Worm (Caenorhabditis elegans) whole organism, L1 larva: Measurements from ENCODE around the gene basl-1.

Experiments
- C16A3.4 ChIP-seq: fragments of 150-350 bp; optimal IDR thresholded peaks from 2 replicates; lab custom pipeline; 2014; ENCODE audit warnings: missing biosample characterization, missing genetic modification characterization
- F16B12.6 ChIP-seq: fragments of 150-350 bp; optimal IDR thresholded peaks from 2 replicates; lab custom pipeline; 2014; ENCODE audit warnings: missing biosample characterization, missing genetic modification characterization
- Y116A8C.19 ChIP-seq: sonication (generic microtip); optimal IDR thresholded peaks from 2 replicates; lab custom pipeline; 2016; ENCODE audit warnings: missing compliant biosample characterization, missing genetic modification characterization, borderline replicate concordance
- aha-1 ChIP-seq: fragments of 150-350 bp; optimal IDR thresholded peaks from 2 replicates; lab custom pipeline; 2014; ENCODE audit warnings: missing biosample characterization, missing genetic modification characterization
- aly-2 ChIP-seq: fragments of 150-350 bp; optimal IDR thresholded peaks from 2 replicates; lab custom pipeline; 2014; ENCODE audit warnings: missing biosample characterization, missing genetic modification characterization
- ceh-8 ChIP-seq: fragments of 200-800 bp; sonication (Bioruptor generic); optimal IDR thresholded peaks from 2 replicates; lab custom pipeline; 2018; ENCODE audit warnings: mild to moderate bottlenecking, missing genetic modification characterization, moderate library complexity, missing compliant biosample characterization
- ceh-82 ChIP-seq, 3 experiments: fragments of 150-350 bp in 1 of 3; sonication (generic microtip) in 2 of 3; optimal IDR thresholded peaks; 2 replicates each; lab custom pipeline; 2014 to 2017; ENCODE audit warnings: missing biosample characterization in 3 of 3, missing genetic modification characterization in 3 of 3
- ceh-88 ChIP-seq: fragments of 200-800 bp; sonication (Bioruptor generic); IDR thresholded peaks from 2 replicates; pipeline ENCODE4 v1.3.6; 2022; ENCODE audit warnings: missing genetic modification characterization, missing compliant biosample characterization
- ceh-90 ChIP-seq: sonication (generic microtip); optimal IDR thresholded peaks from 2 replicates; lab custom pipeline; 2016; ENCODE audit warnings: missing genetic modification characterization, missing compliant biosample characterization
- ces-1 ChIP-seq: fragments of 150-350 bp; optimal IDR thresholded peaks from 2 replicates; lab custom pipeline; 2014; ENCODE audit warnings: missing biosample characterization, missing genetic modification reagents, missing genetic modification characterization
- efl-1 ChIP-seq, 4 experiments: fragments of 150-350 bp; optimal IDR thresholded peaks in 3 of 4; peaks in 1 of 4; 1 replicate in 1 of 4; 2 replicates in 3 of 4; lab custom pipeline; 2014; ENCODE audit warnings: missing biosample characterization in 2 of 4, missing genetic modification characterization in 2 of 4, missing genetic modification reagents in 2 of 4
- egl-13 ChIP-seq: sonication (generic microtip); optimal IDR thresholded peaks from 2 replicates; lab custom pipeline; 2016; ENCODE audit warnings: missing genotype, missing genetic modification reagents, missing genetic modification characterization, missing compliant biosample characterization
- egl-27 ChIP-seq, 2 experiments: fragments of 150-350 bp in 1 of 2; sonication (generic microtip); optimal IDR thresholded peaks; 3 replicates each; lab custom pipeline; 2017 to 2018; ENCODE audit warnings: missing biosample characterization in 2 of 2, missing genetic modification characterization in 2 of 2, missing genetic modification reagents in 2 of 2
- elt-2 ChIP-seq: sonication (generic microtip); optimal IDR thresholded peaks from 2 replicates; lab custom pipeline; 2016; ENCODE audit warnings: missing genetic modification characterization, mild to moderate bottlenecking, inconsistent platforms, missing compliant biosample characterization, missing genetic modification reagents
- ets-5 ChIP-seq: fragments of 200-800 bp; sonication (Bioruptor generic); IDR thresholded peaks from 2 replicates; pipeline ENCODE4 v1.3.6; 2022; ENCODE audit warnings: missing genetic modification characterization, missing compliant biosample characterization
- fkh-8 ChIP-seq: sonication (generic microtip); optimal IDR thresholded peaks from 2 replicates; lab custom pipeline; 2016; ENCODE audit warnings: mild to moderate bottlenecking, missing genetic modification characterization, missing compliant biosample characterization
- hlh-17 ChIP-seq: fragments of 200-800 bp; sonication (Bioruptor generic); optimal IDR thresholded peaks from 2 replicates; lab custom pipeline; 2018; ENCODE audit warnings: missing genetic modification characterization, mild to moderate bottlenecking, missing compliant biosample characterization, moderate library complexity, borderline replicate concordance
- isw-1 ChIP-seq: fragments of 200-800 bp; sonication (Bioruptor generic); IDR thresholded peaks from 2 replicates; pipeline ENCODE4 v1.3.6; 2022; ENCODE audit warnings: missing genetic modification characterization, missing compliant biosample characterization
- jun-1 ChIP-seq: fragments of 150-350 bp; optimal IDR thresholded peaks from 2 replicates; lab custom pipeline; 2014; ENCODE audit warnings: missing biosample characterization, missing genetic modification reagents, missing genetic modification characterization
- lin-13 ChIP-seq: fragments of 150-350 bp; optimal IDR thresholded peaks from 2 replicates; lab custom pipeline; 2014; ENCODE audit warnings: missing biosample characterization, missing genetic modification reagents, missing genetic modification characterization
- lin-14 ChIP-seq: fragments of 200-800 bp; sonication (Bioruptor generic); optimal IDR thresholded peaks from 2 replicates; lab custom pipeline; 2018; ENCODE audit warnings: mild to moderate bottlenecking, missing genetic modification characterization, moderate library complexity, missing compliant biosample characterization
- lir-3 ChIP-seq: sonication (generic microtip); optimal IDR thresholded peaks from 2 replicates; lab custom pipeline; 2016; ENCODE audit warnings: mild to moderate bottlenecking, missing genetic modification characterization, moderate library complexity, missing compliant biosample characterization; ENCODE audit not compliant: poor library complexity
- lsy-2 ChIP-seq, 2 experiments: fragments of 150-350 bp; optimal IDR thresholded peaks; 2 replicates each; lab custom pipeline; 2014; ENCODE audit warnings: missing biosample characterization in 2 of 2, missing genetic modification characterization in 2 of 2
- mab-9 ChIP-seq: fragments of 200-800 bp; sonication (Bioruptor generic); IDR thresholded peaks from 2 replicates; pipeline ENCODE4 v1.3.6; 2022; ENCODE audit warnings: missing genetic modification reagents, missing genetic modification characterization, missing compliant biosample characterization
- mdl-1 ChIP-seq, 2 experiments: fragments of 150-350 bp; optimal IDR thresholded peaks; 2 replicates each; lab custom pipeline; 2014 to 2017; ENCODE audit warnings: missing biosample characterization in 2 of 2, missing genetic modification characterization in 2 of 2, inconsistent platforms in 1 of 2
- mep-1 ChIP-seq: fragments of 150-350 bp; optimal IDR thresholded peaks from 2 replicates; lab custom pipeline; 2014; ENCODE audit warnings: missing biosample characterization, missing genetic modification characterization
- nhr-11 ChIP-seq: fragments of 150-350 bp; optimal IDR thresholded peaks from 2 replicates; lab custom pipeline; 2014; ENCODE audit warnings: missing biosample characterization, missing genetic modification characterization
- nhr-19 ChIP-seq: fragments of 200-800 bp; sonication (Bioruptor generic); conservative IDR thresholded peaks from 2 replicates; pipeline ENCODE4 v1.3.6; 2022; ENCODE audit warnings: missing genetic modification characterization, missing compliant biosample characterization
- nhr-20 ChIP-seq: sonication (generic microtip); optimal IDR thresholded peaks from 2 replicates; lab custom pipeline; 2016; ENCODE audit warnings: mild to moderate bottlenecking, missing genetic modification characterization, missing compliant biosample characterization
- nhr-237 ChIP-seq: fragments of 150-350 bp; optimal IDR thresholded peaks from 2 replicates; lab custom pipeline; 2014; ENCODE audit warnings: missing biosample characterization, missing genetic modification characterization
- nhr-47 ChIP-seq: sonication (generic microtip); optimal IDR thresholded peaks from 2 replicates; lab custom pipeline; 2016; ENCODE audit warnings: mild to moderate bottlenecking, missing genetic modification characterization, moderate library complexity, missing compliant biosample characterization
- nhr-71 ChIP-seq: sonication (generic microtip); optimal IDR thresholded peaks from 2 replicates; lab custom pipeline; 2016; ENCODE audit warnings: mild to moderate bottlenecking, missing genetic modification characterization, moderate library complexity, missing compliant biosample characterization
- nhr-76 ChIP-seq: sonication (generic microtip); optimal IDR thresholded peaks from 2 replicates; lab custom pipeline; 2017; ENCODE audit warnings: missing biosample characterization, missing genetic modification characterization
- nhr-84 ChIP-seq: sonication (generic microtip); optimal IDR thresholded peaks from 2 replicates; lab custom pipeline; 2017; ENCODE audit warnings: missing biosample characterization, missing genetic modification characterization
- nhr-90 ChIP-seq: sonication (generic microtip); optimal IDR thresholded peaks from 2 replicates; lab custom pipeline; 2016; ENCODE audit warnings: mild to moderate bottlenecking, missing genetic modification characterization, missing compliant biosample characterization; ENCODE audit not compliant: poor library complexity
- rnt-1 ChIP-seq: sonication (generic microtip); optimal IDR thresholded peaks from 2 replicates; lab custom pipeline; 2016; ENCODE audit warnings: mild to moderate bottlenecking, missing genetic modification characterization, moderate library complexity, missing compliant biosample characterization
- skn-1 ChIP-seq: fragments of 150-350 bp; optimal IDR thresholded peaks from 2 replicates; lab custom pipeline; 2014; ENCODE audit warnings: missing biosample characterization, missing genetic modification characterization
- snu-23 ChIP-seq: sonication (generic microtip); optimal IDR thresholded peaks from 2 replicates; lab custom pipeline; 2016; ENCODE audit warnings: missing genetic modification characterization, missing compliant biosample characterization
- sptf-1 ChIP-seq: fragments of 150-350 bp; optimal IDR thresholded peaks from 2 replicates; lab custom pipeline; 2014; ENCODE audit warnings: missing biosample characterization, missing genetic modification characterization
- tlp-1 ChIP-seq: fragments of 150-350 bp; optimal IDR thresholded peaks from 2 replicates; lab custom pipeline; 2014; ENCODE audit warnings: missing biosample characterization, missing genetic modification characterization
- unc-130 ChIP-seq: fragments of 150-350 bp; optimal IDR thresholded peaks from 2 replicates; lab custom pipeline; 2017; ENCODE audit warnings: missing biosample characterization, missing genetic modification characterization, inconsistent platforms
- unc-30 ChIP-seq: sonication (generic microtip); optimal IDR thresholded peaks from 2 replicates; lab custom pipeline; 2017; ENCODE audit warnings: missing biosample characterization, missing genetic modification characterization
- unc-62 ChIP-seq: fragments of 150-350 bp; optimal IDR thresholded peaks from 2 replicates; lab custom pipeline; 2014; ENCODE audit warnings: missing biosample characterization, missing genetic modification reagents, missing genetic modification characterization
- unc-98 ChIP-seq: fragments of 200-800 bp; sonication (Bioruptor generic); IDR thresholded peaks from 2 replicates; pipeline ENCODE4 v1.3.6; 2022; ENCODE audit warnings: missing genetic modification characterization, missing compliant biosample characterization
- xbp-1 ChIP-seq: sonication (generic microtip); optimal IDR thresholded peaks from 2 replicates; lab custom pipeline; 2016; ENCODE audit warnings: missing genetic modification characterization, missing compliant biosample characterization
- zip-4 ChIP-seq: fragments of 200-800 bp; sonication (Bioruptor generic); optimal IDR thresholded peaks from 2 replicates; lab custom pipeline; 2018; ENCODE audit warnings: mild to moderate bottlenecking, missing genetic modification characterization, moderate library complexity, missing compliant biosample characterization
- ztf-4 ChIP-seq: fragments of 150-350 bp; optimal IDR thresholded peaks from 2 replicates; lab custom pipeline; 2014; ENCODE audit warnings: missing biosample characterization, missing genetic modification characterization

The basl-1 gene

DNA sequence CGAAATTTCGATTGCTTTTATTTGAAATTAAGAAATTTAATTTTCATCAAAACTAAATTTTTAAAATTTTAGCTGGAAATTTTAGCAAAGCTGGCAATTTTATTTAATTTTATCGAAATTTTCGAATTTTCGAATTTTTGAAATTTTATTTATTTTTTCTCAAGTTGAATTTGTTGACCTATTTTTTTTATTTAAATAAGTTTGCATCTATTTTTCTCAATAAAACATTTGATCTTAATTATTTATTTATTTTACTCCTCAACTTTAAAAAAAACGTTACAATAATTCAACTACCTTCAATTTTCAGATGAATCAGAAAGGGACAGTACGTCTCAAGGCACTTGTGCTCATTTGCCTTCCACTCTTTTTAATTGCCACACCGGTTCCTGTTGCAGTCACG, 10.1 kb downstream of the basl-1 start, which contains the start of gene daf-4:
daf-4 (plus strand) TSS at position 301 of the 400 bp plus-strand sequence.
- TF ChIP-seq nhr-20 (tag; lab: Kevin White, UChicago) (no peak), efl-1 (optimal IDR thresholded peaks at IDR 0.05; lab: Kevin White, UChicago) (no peak), efl-1 (GFP tag; optimal IDR thresholded peaks at IDR 0.05 in 1 of 2; lab: Kevin White, UChicago) (no peak), mep-1 (tag; lab: Kevin White, UChicago) (no peak), nhr-90 (no peak), nhr-19 (GFP tag; lab: Robert Waterston, UW) (no peak), elt-2 (tag; lab: Kevin White, UChicago) (no peak), egl-13 (no peak), jun-1 (tag; lab: Kevin White, UChicago) (no peak), nhr-84 (tag; lab: Kevin White, UChicago) (no peak), lir-3 (tag; lab: Kevin White, UChicago) (no peak), nhr-11 (tag; lab: Kevin White, UChicago) (no peak), tlp-1 (tag; lab: Kevin White, UChicago) (no peak), ces-1 (GFP tag; lab: Kevin White, UChicago) (no peak), unc-98 (GFP tag; lab: Robert Waterston, UW) (no peak), Y116A8C.19 (tag; lab: Kevin White, UChicago) (no peak), ceh-82 (tag; optimal IDR thresholded peaks at IDR 0.05; lab: Kevin White, UChicago) (no peak), unc-130 (tag; lab: Kevin White, UChicago) (no peak), unc-30 (tag; lab: Kevin White, UChicago) (no peak), mdl-1 (tag; optimal IDR thresholded peaks at IDR 0.05; lab: Kevin White, UChicago) (no peak), mab-9 (GFP tag; lab: Robert Waterston, UW) (no peak)

DNA sequence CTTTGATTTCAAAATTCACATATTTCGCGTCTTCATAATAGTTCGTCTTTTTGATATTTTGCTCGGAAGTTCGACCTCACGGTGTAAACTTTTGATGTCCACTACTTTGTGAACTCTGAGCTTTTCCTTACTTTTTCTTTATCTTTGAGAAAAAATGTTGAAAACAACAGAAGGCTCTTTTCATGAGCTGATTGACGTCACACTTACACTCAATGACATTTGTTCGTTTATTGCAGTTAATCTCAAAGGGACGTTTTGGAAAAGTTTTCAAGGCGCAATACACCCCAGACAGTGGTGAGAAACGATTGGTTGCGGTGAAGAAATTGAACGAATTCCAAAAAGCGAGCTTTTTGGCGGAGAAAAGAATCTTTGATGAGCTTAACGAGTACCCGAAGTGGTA, 14.5 kb downstream of the basl-1 start:
- TF ChIP-seq snu-23 (peak; percentile 12), rnt-1 (tag; lab: Kevin White, UChicago) (peak; percentile 63), lsy-2 (tag; optimal IDR thresholded peaks at IDR 0.05; lab: Kevin White, UChicago) (peak; percentile 34 to 38), lin-14 (GFP tag; lab: Kevin White, UChicago) (peak; percentile 49), nhr-71 (peak; percentile 65), nhr-19 (GFP tag; lab: Robert Waterston, UW) (peak; percentile 27; the same call in 1 of the 2 replicates), nhr-84 (tag; lab: Kevin White, UChicago) (no peak), nhr-237 (tag; lab: Kevin White, UChicago) (no peak), C16A3.4 (tag; lab: Kevin White, UChicago) (no peak), ceh-82 (tag; optimal IDR thresholded peaks at IDR 0.05; lab: Kevin White, UChicago) (no peak)

DNA sequence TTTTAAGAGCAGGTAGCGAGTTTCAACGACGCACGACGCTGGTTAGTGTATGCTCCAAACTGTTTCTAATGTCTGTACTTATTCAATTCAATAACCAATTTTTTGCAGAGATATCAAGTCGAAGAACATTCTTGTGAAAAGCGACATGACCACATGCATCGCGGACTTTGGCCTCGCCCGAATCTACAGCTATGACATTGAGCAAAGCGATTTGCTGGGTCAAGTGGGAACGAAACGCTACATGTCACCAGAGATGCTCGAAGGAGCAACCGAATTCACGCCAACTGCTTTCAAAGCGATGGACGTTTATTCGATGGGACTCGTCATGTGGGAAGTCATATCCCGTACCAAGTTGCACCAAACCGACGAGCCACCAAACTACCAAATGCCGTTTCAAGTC, 15.6 kb downstream of the basl-1 start:
- TF ChIP-seq C16A3.4 (tag; lab: Kevin White, UChicago) (no peak), fkh-8 (tag; lab: Kevin White, UChicago) (no peak), nhr-76 (tag; lab: Kevin White, UChicago) (no peak), nhr-84 (tag; lab: Kevin White, UChicago) (no peak), unc-30 (tag; lab: Kevin White, UChicago) (no peak), aha-1 (tag; lab: Kevin White, UChicago) (no peak), aly-2 (tag; lab: Kevin White, UChicago) (no peak), snu-23 (peak; percentile 2), unc-62 (GFP tag; lab: Kevin White, UChicago) (no peak), lsy-2 (tag; optimal IDR thresholded peaks at IDR 0.05; lab: Kevin White, UChicago) (peak in 1 of 2 experiments; percentile 21), nhr-237 (tag; lab: Kevin White, UChicago) (no peak), nhr-47 (tag; lab: Kevin White, UChicago) (no peak), ceh-8 (no peak), lin-13 (no peak), ets-5 (GFP tag; lab: Robert Waterston, UW) (no peak), mep-1 (tag; lab: Kevin White, UChicago) (no peak), egl-27 (tag; optimal IDR thresholded peaks at IDR 0.05; lab: Kevin White, UChicago) (no peak), egl-13 (no peak), xbp-1 (tag; lab: Kevin White, UChicago) (no peak), rnt-1 (tag; lab: Kevin White, UChicago) (peak; percentile 48), hlh-17 (GFP tag; lab: Kevin White, UChicago) (no peak), skn-1 (tag; lab: Kevin White, UChicago) (no peak), ztf-4 (tag; lab: Kevin White, UChicago) (no peak), lin-14 (GFP tag; lab: Kevin White, UChicago) (peak; percentile 40), ceh-90 (tag; lab: Kevin White, UChicago) (no peak), isw-1 (GFP tag; lab: Robert Waterston, UW) (no peak), F16B12.6 (no peak), zip-4 (GFP tag; lab: Kevin White, UChicago) (no peak), ceh-88 (no peak), sptf-1 (tag; lab: Kevin White, UChicago) (no peak)
